Fruit fly (Drosophila melanogaster) whole organism, embryonic: ENCODE data around the gene Ids.

Experiments
- ATbp ChIP-seq: fragments of 200-800 bp; sonication (Bioruptor generic); optimal IDR thresholded peaks from 2 replicates; lab custom pipeline; 2017; ENCODE audit warnings: missing biosample characterization, mild to moderate bottlenecking, missing genetic modification characterization, missing genetic modification reagents
- Aef1 ChIP-seq: fragments of 200-800 bp; sonication (Bioruptor generic); IDR thresholded peaks from 3 replicates; pipeline ENCODE4 v1.3.6; 2022; ENCODE audit warnings: missing biosample characterization, missing genetic modification characterization
- Asciz ChIP-seq: fragments of 200-800 bp; sonication (Bioruptor generic); optimal IDR thresholded peaks from 2 replicates; lab custom pipeline; 2017; ENCODE audit warnings: missing biosample characterization, mild to moderate bottlenecking, missing genetic modification characterization, missing genetic modification reagents
- CG10959 ChIP-seq: fragments of 200-800 bp; sonication (Bioruptor generic); IDR thresholded peaks from 2 replicates; pipeline ENCODE4 v1.3.6; 2022; ENCODE audit warnings: missing biosample characterization, missing genetic modification characterization
- CG11398 ChIP-seq: fragments of 200-800 bp; sonication (Bioruptor generic); optimal IDR thresholded peaks from 2 replicates; lab custom pipeline; 2016; ENCODE audit warnings: missing biosample characterization, missing genetic modification characterization
- CG12942 ChIP-seq: fragments of 200-800 bp; sonication (Bioruptor generic); optimal IDR thresholded peaks from 3 replicates; lab custom pipeline; 2016; ENCODE audit warnings: missing biosample characterization, missing genetic modification characterization
- CG13287 ChIP-seq: fragments of 200-800 bp; sonication (Bioruptor generic); IDR thresholded peaks from 2 replicates; pipeline ENCODE4 v1.3.6; 2022; ENCODE audit warnings: missing biosample characterization, missing genetic modification characterization; ENCODE audit not compliant: partially characterized antibody
- CG14014 ChIP-seq: fragments of 200-800 bp; sonication (Bioruptor generic); IDR thresholded peaks from 2 replicates; pipeline ENCODE4 v1.3.6; 2022; ENCODE audit warnings: missing biosample characterization, missing genetic modification characterization
- CG17186 ChIP-seq: fragments of 200-800 bp; sonication (Bioruptor generic); optimal IDR thresholded peaks from 3 replicates; lab custom pipeline; 2017; ENCODE audit warnings: missing biosample characterization, missing genetic modification reagents, missing genetic modification characterization
- CG18599 ChIP-seq: fragments of 200-800 bp; sonication (Bioruptor generic); optimal IDR thresholded peaks from 3 replicates; lab custom pipeline; 2017; ENCODE audit warnings: missing biosample characterization, missing genetic modification characterization, mild to moderate bottlenecking, moderate library complexity, missing genetic modification reagents
- CG2120 ChIP-seq: fragments of 200-800 bp; sonication (Bioruptor generic); optimal IDR thresholded peaks from 3 replicates; lab custom pipeline; 2016; ENCODE audit warnings: missing biosample characterization, missing genetic modification characterization
- CG2129 ChIP-seq: fragments of 200-800 bp; sonication (Bioruptor generic); IDR thresholded peaks from 2 replicates; pipeline ENCODE4 v1.3.6; 2022; ENCODE audit warnings: missing biosample characterization, missing genetic modification characterization; ENCODE audit not compliant: partially characterized antibody
- CG2889 ChIP-seq: fragments of 200-800 bp; sonication (Bioruptor generic); IDR thresholded peaks from 3 replicates; pipeline ENCODE4 v1.3.6; 2022; ENCODE audit warnings: missing biosample characterization, missing genetic modification characterization
- CG32772 ChIP-seq: fragments of 200-800 bp; sonication (Bioruptor generic); IDR thresholded peaks from 2 replicates; pipeline ENCODE4 v1.3.6; 2022; ENCODE audit warnings: missing biosample characterization, missing genetic modification characterization
- CG3281 ChIP-seq: fragments of 200-800 bp; sonication (Bioruptor generic); optimal IDR thresholded peaks from 3 replicates; lab custom pipeline; 2017; ENCODE audit warnings: missing biosample characterization, mild to moderate bottlenecking, missing genetic modification characterization
- CG3847 ChIP-seq: fragments of 200-800 bp; sonication (Bioruptor generic); IDR thresholded peaks from 2 replicates; pipeline ENCODE4 v1.3.6; 2022; ENCODE audit warnings: missing biosample characterization, missing genetic modification characterization
- CG4360 ChIP-seq: fragments of 200-800 bp; sonication (Bioruptor generic); IDR thresholded peaks from 2 replicates; pipeline ENCODE4 v1.3.6; 2022; ENCODE audit warnings: missing biosample characterization, missing genetic modification characterization
- CG4707 ChIP-seq: fragments of 200-800 bp; sonication (Bioruptor generic); optimal IDR thresholded peaks from 2 replicates; lab custom pipeline; 2018; ENCODE audit warnings: missing biosample characterization, mild to moderate bottlenecking, missing genetic modification characterization, moderate library complexity
- CG5953 ChIP-seq: fragments of 200-800 bp; sonication (Bioruptor generic); IDR thresholded peaks from 2 replicates; pipeline ENCODE4 v1.3.6; 2022; ENCODE audit warnings: missing biosample characterization, missing genetic modification characterization
- CG6765 ChIP-seq: fragments of 200-800 bp; sonication (Bioruptor generic); optimal IDR thresholded peaks from 3 replicates; lab custom pipeline; 2017; ENCODE audit warnings: missing biosample characterization, mild to moderate bottlenecking, missing genetic modification characterization
- CG9727 ChIP-seq: fragments of 200-800 bp; sonication (Bioruptor generic); optimal IDR thresholded peaks from 3 replicates; lab custom pipeline; 2017; ENCODE audit warnings: missing biosample characterization, mild to moderate bottlenecking, missing genetic modification characterization
- CG9797 ChIP-seq: fragments of 200-800 bp; sonication (Bioruptor generic); optimal IDR thresholded peaks from 3 replicates; lab custom pipeline; 2018; ENCODE audit warnings: missing biosample characterization, mild to moderate bottlenecking, missing genetic modification characterization
- Doc3 ChIP-seq: fragments of 200-800 bp; sonication (Bioruptor generic); IDR thresholded peaks from 3 replicates; pipeline ENCODE4 v1.3.6; 2022; ENCODE audit warnings: missing biosample characterization, missing genetic modification characterization; ENCODE audit not compliant: partially characterized antibody
- Fer1 ChIP-seq: fragments of 200-800 bp; sonication (Bioruptor generic); optimal IDR thresholded peaks from 2 replicates; lab custom pipeline; 2017; ENCODE audit warnings: missing biosample characterization, mild to moderate bottlenecking, missing genetic modification characterization
- Hmr ChIP-seq: fragments of 200-800 bp; sonication (Bioruptor generic); optimal IDR thresholded peaks from 3 replicates; lab custom pipeline; 2017; ENCODE audit warnings: mild to moderate bottlenecking, missing biosample characterization, missing genetic modification reagents, missing genetic modification characterization
- Lhr ChIP-seq: fragments of 200-800 bp; sonication (Bioruptor generic); optimal IDR thresholded peaks from 3 replicates; lab custom pipeline; 2017; ENCODE audit warnings: mild to moderate bottlenecking, missing biosample characterization, missing genetic modification reagents, missing genetic modification characterization
- Mes4 ChIP-seq: fragments of 200-800 bp; sonication (Bioruptor generic); optimal IDR thresholded peaks from 2 replicates; lab custom pipeline; 2016; ENCODE audit warnings: missing biosample characterization, missing genetic modification characterization
- Nf-YA ChIP-seq: fragments of 200-800 bp; sonication (Bioruptor generic); IDR thresholded peaks from 2 replicates; pipeline ENCODE4 v1.3.6; 2022; ENCODE audit warnings: missing biosample characterization, missing genetic modification characterization
- Optix ChIP-seq: fragments of 200-800 bp; sonication (Bioruptor generic); IDR thresholded peaks from 3 replicates; pipeline ENCODE4 v1.3.6; 2022; ENCODE audit warnings: missing biosample characterization, missing genetic modification characterization
- Xrp1 ChIP-seq: fragments of 200-800 bp; sonication (Bioruptor generic); IDR thresholded peaks from 2 replicates; pipeline ENCODE4 v1.3.6; 2022; ENCODE audit warnings: missing biosample characterization, missing genetic modification characterization
- bsh ChIP-seq, 2 experiments: fragments of 200-800 bp; sonication (Bioruptor generic); optimal IDR thresholded peaks; 2 replicates each; lab custom pipeline; 2017 to 2018; ENCODE audit warnings: mild to moderate bottlenecking in 2 of 2, missing biosample characterization in 2 of 2, missing genetic modification characterization in 2 of 2, moderate library complexity in 1 of 2
- caup ChIP-seq: fragments of 200-800 bp; sonication (Bioruptor generic); optimal IDR thresholded peaks from 3 replicates; lab custom pipeline; 2017; ENCODE audit warnings: missing biosample characterization, mild to moderate bottlenecking, missing genetic modification characterization, moderate library complexity; ENCODE audit not compliant: severe bottlenecking
- corto ChIP-seq: fragments of 200-800 bp; sonication (Bioruptor generic); optimal IDR thresholded peaks from 2 replicates; lab custom pipeline; 2016; ENCODE audit warnings: missing biosample characterization, mild to moderate bottlenecking, missing genetic modification characterization, moderate library complexity
- fd64A ChIP-seq: fragments of 200-800 bp; sonication (Bioruptor generic); optimal IDR thresholded peaks from 3 replicates; lab custom pipeline; 2018; ENCODE audit warnings: missing biosample characterization, mild to moderate bottlenecking, missing genetic modification characterization
- grau ChIP-seq: fragments of 200-800 bp; optimal IDR thresholded peaks from 3 replicates; lab custom pipeline; 2019; ENCODE audit warnings: missing biosample characterization, mild to moderate bottlenecking, missing genetic modification characterization, moderate library complexity
- gsb-n ChIP-seq: fragments of 200-800 bp; sonication (Bioruptor generic); optimal IDR thresholded peaks from 3 replicates; lab custom pipeline; 2018; ENCODE audit warnings: missing biosample characterization, mild to moderate bottlenecking, missing genetic modification characterization
- ken ChIP-seq: fragments of 200-800 bp; sonication (Bioruptor generic); IDR thresholded peaks from 3 replicates; pipeline ENCODE4 v1.3.6; 2022; ENCODE audit warnings: missing biosample characterization, missing genetic modification characterization
- lab ChIP-seq: fragments of 200-800 bp; sonication (Bioruptor generic); optimal IDR thresholded peaks from 3 replicates; lab custom pipeline; 2017; ENCODE audit warnings: missing biosample characterization, missing genetic modification characterization, mild to moderate bottlenecking, moderate library complexity, missing genetic modification reagents
- mam ChIP-seq: fragments of 200-800 bp; sonication (Bioruptor generic); optimal IDR thresholded peaks from 3 replicates; lab custom pipeline; 2016; ENCODE audit warnings: missing biosample characterization, missing genetic modification characterization
- org-1 ChIP-seq: fragments of 200-800 bp; sonication (Bioruptor generic); optimal IDR thresholded peaks from 2 replicates; lab custom pipeline; 2017; ENCODE audit warnings: missing biosample characterization, missing genetic modification characterization
- pros ChIP-seq: fragments of 200-800 bp; sonication (Bioruptor generic); optimal IDR thresholded peaks from 3 replicates; lab custom pipeline; 2019; ENCODE audit warnings: missing biosample characterization, mild to moderate bottlenecking, missing genetic modification characterization, moderate library complexity
- psq ChIP-seq: fragments of 200-800 bp; sonication (Bioruptor generic); optimal IDR thresholded peaks from 2 replicates; lab custom pipeline; 2017; ENCODE audit warnings: missing biosample characterization, missing genetic modification characterization
- row ChIP-seq: fragments of 200-800 bp; sonication (Bioruptor generic); IDR thresholded peaks from 3 replicates; pipeline ENCODE4 v1.3.6; 2022; ENCODE audit warnings: missing biosample characterization, missing genetic modification characterization
- sima ChIP-seq: fragments of 200-800 bp; sonication (Bioruptor generic); optimal IDR thresholded peaks from 2 replicates; lab custom pipeline; 2016; ENCODE audit warnings: missing biosample characterization, missing genetic modification characterization
- stc ChIP-seq: fragments of 200-800 bp; sonication (Bioruptor generic); IDR thresholded peaks from 2 replicates; pipeline ENCODE4 v1.3.6; 2022; ENCODE audit warnings: missing biosample characterization, missing genetic modification characterization
- tap ChIP-seq: fragments of 200-800 bp; optimal IDR thresholded peaks from 3 replicates; lab custom pipeline; 2019; ENCODE audit warnings: missing biosample characterization, mild to moderate bottlenecking, missing genetic modification characterization, moderate library complexity
- unpg ChIP-seq: fragments of 200-800 bp; sonication (Bioruptor generic); optimal IDR thresholded peaks from 3 replicates; lab custom pipeline; 2018; ENCODE audit warnings: missing biosample characterization, mild to moderate bottlenecking, missing genetic modification characterization, moderate library complexity
- zen2 ChIP-seq: fragments of 200-800 bp; sonication (Bioruptor generic); IDR thresholded peaks from 3 replicates; pipeline ENCODE4 v1.3.6; 2022; ENCODE audit warnings: missing biosample characterization, missing genetic modification characterization; ENCODE audit not compliant: partially characterized antibody

Ids gene

DNA sequence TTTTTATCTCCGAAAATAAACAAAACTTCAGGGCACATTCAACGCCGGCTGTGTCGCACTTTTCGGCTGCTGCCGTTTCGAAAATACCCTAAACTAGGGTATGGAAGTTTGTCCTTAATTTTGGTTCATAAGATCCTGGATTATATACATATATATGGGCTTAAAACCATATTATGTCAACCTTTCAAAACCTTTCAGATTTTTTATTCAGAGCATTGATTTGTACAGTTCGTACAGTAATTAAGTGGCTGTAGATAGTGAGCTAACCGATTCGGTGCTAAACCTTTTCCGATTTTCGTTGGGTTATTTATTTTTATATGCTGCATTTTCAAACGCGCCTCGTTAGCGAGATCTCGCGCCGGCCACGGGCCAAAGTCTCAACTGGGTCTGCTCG is 11.6 kb downstream of the Ids start (continued):
- TF ChIP-seq Lhr (no peak), caup (GFP tag; lab: Kevin White, UChicago) (no peak), sima (GFP tag; lab: Kevin White, UChicago) (no peak), Doc3 (GFP tag; lab: Robert Waterston, UW) (no peak), zen2 (GFP tag; lab: Robert Waterston, UW) (no peak)

- TF ChIP-seq Hmr (GFP tag; lab: Kevin White, UChicago), result peak; percentile 25
- no peak for TF ChIP-seq CG2889 (GFP tag; lab: Robert Waterston, UW)
- peak; percentile 7 for TF ChIP-seq CG18599 (GFP tag; lab: Kevin White, UChicago)
- TF ChIP-seq ATbp, result peak; percentile 40
- no peak for TF ChIP-seq corto (GFP tag; lab: Kevin White, UChicago)
- peak; percentile 33 for TF ChIP-seq CG4707 (GFP tag; lab: Kevin White, UChicago)
- no peak for TF ChIP-seq Aef1 (GFP tag; lab: Robert Waterston, UW)
- no peak for TF ChIP-seq CG12942 (GFP tag; lab: Kevin White, UChicago)
- TF ChIP-seq grau, result no peak
- TF ChIP-seq CG3281, result no peak
- no peak for TF ChIP-seq tap (tag; lab: Kevin White, UChicago)
- TF ChIP-seq CG11398 (GFP tag; lab: Kevin White, UChicago), result peak; percentile 5
- TF ChIP-seq pros (GFP tag; lab: Kevin White, UChicago), result no peak
- TF ChIP-seq CG2120 (GFP tag; lab: Kevin White, UChicago), result peak; percentile 6
- 0 out of 2 replicates have a peak, but pooled peaks have one; percentile 30 for TF ChIP-seq Nf-YA (GFP tag; lab: Robert Waterston, UW)
- TF ChIP-seq CG14014 (GFP tag; lab: Robert Waterston, UW), result peak; percentile 19; the same call in 1 of the 2 replicates
- no peak for TF ChIP-seq psq (GFP tag; lab: Kevin White, UChicago)
- TF ChIP-seq CG13287, result no peak
- no peak for TF ChIP-seq CG10959 (GFP tag; lab: Robert Waterston, UW)
- no peak for TF ChIP-seq CG17186 (GFP tag; lab: Kevin White, UChicago)
- TF ChIP-seq gsb-n (tag; lab: Kevin White, UChicago), result peak; percentile 10
- peak; percentile 23 for TF ChIP-seq fd64A (GFP tag; lab: Kevin White, UChicago)
- no peak for TF ChIP-seq CG5953
- TF ChIP-seq Asciz (GFP tag; lab: Kevin White, UChicago), result peak; percentile 41
- peak; percentile 1 for TF ChIP-seq unpg (GFP tag; lab: Kevin White, UChicago)
- peak; percentile 23 for TF ChIP-seq CG9727 (GFP tag; lab: Kevin White, UChicago)
- TF ChIP-seq stc (GFP tag; lab: Robert Waterston, UW), result no peak
- no peak for TF ChIP-seq CG2129 (GFP tag; lab: Robert Waterston, UW)
- peak; percentile 22 for TF ChIP-seq lab (GFP tag; lab: Kevin White, UChicago)
- TF ChIP-seq mam (GFP tag; lab: Kevin White, UChicago), result no peak
- peak; percentile 39 for TF ChIP-seq CG6765 (GFP tag; lab: Kevin White, UChicago)
- TF ChIP-seq CG4360, result 0 out of 2 replicates have a peak, but pooled peaks have one; percentile 10
- TF ChIP-seq Optix, result 0 out of 3 replicates have a peak, but pooled peaks have one; percentile 24
- TF ChIP-seq org-1, result peak; percentile 45
- peak; percentile 1 for TF ChIP-seq CG9797 (GFP tag; lab: Kevin White, UChicago)
- no peak for TF ChIP-seq CG3847 (GFP tag; lab: Robert Waterston, UW)
- TF ChIP-seq bsh (GFP tag; optimal IDR thresholded peaks at IDR 0.05; lab: Kevin White, UChicago), result peak in 1 of 2 experiments; percentile 26
- 0 out of 3 replicates have a peak, but pooled peaks have one; percentile 38 for TF ChIP-seq ken (GFP tag; lab: Robert Waterston, UW)
- 0 out of 2 replicates have a peak, but pooled peaks have one; percentile 8 for TF ChIP-seq CG32772 (GFP tag; lab: Robert Waterston, UW)
- TF ChIP-seq row (GFP tag; lab: Robert Waterston, UW), result no peak; the same call in 2 of the 3 replicates
- 0 out of 2 replicates have a peak, but pooled peaks have one; percentile 36 for TF ChIP-seq Xrp1 (GFP tag; lab: Robert Waterston, UW)
- TF ChIP-seq Mes4 (GFP tag; lab: Kevin White, UChicago), result no peak
- peak; percentile 3 for TF ChIP-seq Fer1 (GFP tag; lab: Kevin White, UChicago)
These were observed 12.5 kb downstream of the Ids start for dm6 chr3L:3390525-3390924.
